Fruit fly (Drosophila melanogaster) whole organism, embryonic: ENCODE results near the gene phtm.
A peak's percentile ranks its signal among the peaks of the same experiment; 100 is the strongest.

Experiments used
- B-H1 ChIP-seq: fragments of 200-800 bp; sonication (Bioruptor generic); IDR thresholded peaks from 3 replicates; pipeline ENCODE4 v1.3.6; 2022; ENCODE audit warnings: missing biosample characterization, missing genetic modification characterization
- CG10654 ChIP-seq: fragments of 200-800 bp; sonication (Bioruptor generic); optimal IDR thresholded peaks from 2 replicates; lab custom pipeline; 2016; ENCODE audit warnings: missing biosample characterization, missing genetic modification characterization
- CG12391 ChIP-seq: fragments of 200-800 bp; sonication (Bioruptor generic); optimal IDR thresholded peaks from 3 replicates; lab custom pipeline; 2018; ENCODE audit warnings: missing biosample characterization, mild to moderate bottlenecking, missing genetic modification characterization, moderate library complexity
- CG14860 ChIP-seq: fragments of 200-800 bp; sonication (Bioruptor generic); IDR thresholded peaks from 3 replicates; pipeline ENCODE4 v1.3.6; 2022; ENCODE audit warnings: missing biosample characterization, missing genetic modification characterization; ENCODE audit not compliant: partially characterized antibody
- CG15514 ChIP-seq: fragments of 200-800 bp; sonication (Bioruptor generic); optimal IDR thresholded peaks from 3 replicates; lab custom pipeline; 2017; ENCODE audit warnings: missing biosample characterization, missing genetic modification characterization, mild to moderate bottlenecking, moderate library complexity, missing genetic modification reagents
- CG17612 ChIP-seq: fragments of 200-800 bp; sonication (Bioruptor generic); IDR thresholded peaks from 2 replicates; pipeline ENCODE4 v1.3.6; 2022; ENCODE audit warnings: missing biosample characterization, missing genetic modification characterization
- CG32767 ChIP-seq: fragments of 200-800 bp; sonication (Bioruptor generic); IDR thresholded peaks from 2 replicates; pipeline ENCODE4 v1.3.6; 2022; ENCODE audit warnings: missing biosample characterization, missing genetic modification characterization
- CG3281 ChIP-seq: fragments of 200-800 bp; sonication (Bioruptor generic); optimal IDR thresholded peaks from 3 replicates; lab custom pipeline; 2017; ENCODE audit warnings: missing biosample characterization, mild to moderate bottlenecking, missing genetic modification characterization
- CG3407 ChIP-seq: fragments of 200-800 bp; sonication (Bioruptor generic); optimal IDR thresholded peaks from 2 replicates; lab custom pipeline; 2018; ENCODE audit warnings: missing biosample characterization, mild to moderate bottlenecking, missing genetic modification characterization
- CG4730 ChIP-seq: fragments of 200-800 bp; sonication (Bioruptor generic); IDR thresholded peaks from 2 replicates; pipeline ENCODE4 v1.3.6; 2022; ENCODE audit warnings: missing biosample characterization, missing genetic modification characterization
- CG6272 ChIP-seq: fragments of 200-800 bp; sonication (Bioruptor generic); IDR thresholded peaks from 2 replicates; pipeline ENCODE4 v1.3.6; 2022; ENCODE audit warnings: missing biosample characterization, missing genetic modification characterization
- CG6689 ChIP-seq: fragments of 200-800 bp; sonication (Bioruptor generic); IDR thresholded peaks from 2 replicates; pipeline ENCODE4 v1.3.6; 2022; ENCODE audit warnings: missing biosample characterization, missing genetic modification characterization
- CG6813 ChIP-seq: fragments of 200-800 bp; sonication (Bioruptor generic); optimal IDR thresholded peaks from 2 replicates; lab custom pipeline; 2017; ENCODE audit warnings: missing biosample characterization, missing genetic modification characterization, mild to moderate bottlenecking, moderate library complexity, missing genetic modification reagents
- CG7372 ChIP-seq: fragments of 200-800 bp; sonication (Bioruptor generic); IDR thresholded peaks from 2 replicates; pipeline ENCODE4 v1.3.6; 2022; ENCODE audit warnings: missing biosample characterization, missing genetic modification characterization
- CG7745 ChIP-seq: fragments of 200-800 bp; sonication (Bioruptor generic); optimal IDR thresholded peaks from 2 replicates; lab custom pipeline; 2018; ENCODE audit warnings: missing biosample characterization, mild to moderate bottlenecking, missing genetic modification characterization, moderate library complexity
- CG7839 ChIP-seq: fragments of 200-800 bp; sonication (Bioruptor generic); optimal IDR thresholded peaks from 3 replicates; lab custom pipeline; 2018; ENCODE audit warnings: missing biosample characterization, mild to moderate bottlenecking, missing genetic modification characterization, moderate library complexity
- CG7963 ChIP-seq: fragments of 200-800 bp; sonication (Bioruptor generic); IDR thresholded peaks from 3 replicates; pipeline ENCODE4 v1.3.6; 2022; ENCODE audit warnings: missing biosample characterization, missing genetic modification characterization; ENCODE audit not compliant: partially characterized antibody
- CG8924 ChIP-seq: fragments of 200-800 bp; optimal IDR thresholded peaks from 3 replicates; lab custom pipeline; 2019; ENCODE audit warnings: missing biosample characterization, mild to moderate bottlenecking, missing genetic modification characterization, moderate library complexity
- CG9609 ChIP-seq: fragments of 200-800 bp; sonication (Bioruptor generic); optimal IDR thresholded peaks from 3 replicates; lab custom pipeline; 2016; ENCODE audit warnings: missing biosample characterization, missing genetic modification characterization
- CG9797 ChIP-seq: fragments of 200-800 bp; sonication (Bioruptor generic); optimal IDR thresholded peaks from 3 replicates; lab custom pipeline; 2018; ENCODE audit warnings: missing biosample characterization, mild to moderate bottlenecking, missing genetic modification characterization
- CTCF ChIP-seq: fragments of 200-800 bp; sonication (Bioruptor generic); optimal IDR thresholded peaks from 2 replicates; lab custom pipeline; 2017; ENCODE audit warnings: missing biosample characterization, mild to moderate bottlenecking, missing genetic modification characterization, moderate library complexity
- Deaf1 ChIP-seq: fragments of 200-800 bp; optimal IDR thresholded peaks from 3 replicates; lab custom pipeline; 2019; ENCODE audit warnings: missing biosample characterization, mild to moderate bottlenecking, missing genetic modification characterization, moderate library complexity
- Hmr ChIP-seq: fragments of 200-800 bp; sonication (Bioruptor generic); optimal IDR thresholded peaks from 3 replicates; lab custom pipeline; 2017; ENCODE audit warnings: mild to moderate bottlenecking, missing biosample characterization, missing genetic modification reagents, missing genetic modification characterization
- Hr78 ChIP-seq, 2 experiments: fragments of 200-800 bp in 1 of 2; fragments of >200 bp in 1 of 2; sonication (Bioruptor generic) in 1 of 2; optimal IDR thresholded peaks; 2 replicates each; lab custom pipeline; 2017 to 2019; ENCODE audit warnings: missing biosample characterization in 2 of 2, missing genetic modification characterization in 2 of 2, mild to moderate bottlenecking in 1 of 2, moderate library complexity in 1 of 2
- MESR4 ChIP-seq: fragments of 200-800 bp; sonication (Bioruptor generic); optimal IDR thresholded peaks from 2 replicates; lab custom pipeline; 2018; ENCODE audit warnings: missing biosample characterization, mild to moderate bottlenecking, missing genetic modification characterization, moderate library complexity
- NFAT ChIP-seq: fragments of 200-800 bp; sonication (Bioruptor generic); IDR thresholded peaks from 2 replicates; pipeline ENCODE4 v1.3.6; 2022; ENCODE audit warnings: missing biosample characterization, missing genetic modification characterization
- NfI ChIP-seq: fragments of 200-800 bp; sonication (Bioruptor generic); optimal IDR thresholded peaks from 3 replicates; lab custom pipeline; 2018; ENCODE audit warnings: missing biosample characterization, mild to moderate bottlenecking, missing genetic modification characterization, moderate library complexity
- Ravus ChIP-seq: fragments of 200-800 bp; sonication (Bioruptor generic); IDR thresholded peaks from 2 replicates; pipeline ENCODE4 v1.3.6; 2022; ENCODE audit warnings: missing biosample characterization, missing genetic modification characterization
- YL-1 ChIP-seq: fragments of 200-800 bp; sonication (Bioruptor generic); optimal IDR thresholded peaks from 3 replicates; lab custom pipeline; 2017; ENCODE audit warnings: missing biosample characterization, mild to moderate bottlenecking, missing genetic modification characterization
- ash1 ChIP-seq: fragments of 200-800 bp; sonication (Bioruptor generic); optimal IDR thresholded peaks from 2 replicates; lab custom pipeline; 2018; ENCODE audit warnings: missing biosample characterization, mild to moderate bottlenecking, missing genetic modification characterization
- crp ChIP-seq, 2 experiments: fragments of 200-800 bp; sonication (Bioruptor generic); optimal IDR thresholded peaks; 2 replicates in 1 of 2; 3 replicates in 1 of 2; lab custom pipeline; 2017; ENCODE audit warnings: missing biosample characterization in 2 of 2, missing genetic modification characterization in 2 of 2, mild to moderate bottlenecking in 1 of 2, moderate library complexity in 1 of 2
- en ChIP-seq: fragments of 200-800 bp; sonication (Bioruptor generic); optimal IDR thresholded peaks from 2 replicates; lab custom pipeline; 2016; ENCODE audit warnings: missing biosample characterization, missing genetic modification characterization
- fu2 ChIP-seq: fragments of 200-800 bp; sonication (Bioruptor generic); optimal IDR thresholded peaks from 2 replicates; lab custom pipeline; 2016; ENCODE audit warnings: missing biosample characterization, missing genetic modification characterization
- grn ChIP-seq: fragments of 200-800 bp; sonication (Bioruptor generic); optimal IDR thresholded peaks from 3 replicates; lab custom pipeline; 2017; ENCODE audit warnings: missing biosample characterization, missing genetic modification characterization
- klu ChIP-seq: fragments of 200-800 bp; sonication (Bioruptor generic); IDR thresholded peaks from 2 replicates; pipeline ENCODE4 v1.3.6; 2022; ENCODE audit warnings: missing biosample characterization, missing genetic modification characterization
- lov ChIP-seq, 2 experiments: fragments of 200-800 bp in 1 of 2; fragments of >200 bp in 1 of 2; sonication (Bioruptor generic) in 1 of 2; IDR thresholded peaks in 1 of 2; optimal IDR thresholded peaks in 1 of 2; 2 replicates in 1 of 2; 3 replicates in 1 of 2; pipeline versions ENCODE4 v1.3.6 to Lab custom; 2017 to 2022; ENCODE audit warnings: missing biosample characterization in 1 of 2, missing genetic modification characterization in 1 of 2
- mirr ChIP-seq: fragments of 200-800 bp; sonication (Bioruptor generic); optimal IDR thresholded peaks from 3 replicates; lab custom pipeline; 2018; ENCODE audit warnings: missing biosample characterization, mild to moderate bottlenecking, missing genetic modification characterization
- nmo ChIP-seq: fragments of 200-800 bp; sonication (Bioruptor generic); optimal IDR thresholded peaks from 2 replicates; lab custom pipeline; 2018; ENCODE audit warnings: missing biosample characterization, mild to moderate bottlenecking, missing genetic modification characterization, moderate library complexity
- otp ChIP-seq: fragments of 200-800 bp; sonication (Bioruptor generic); IDR thresholded peaks from 3 replicates; pipeline ENCODE4, ENCODE4 v1.3.6; 2022; ENCODE audit warnings: missing biosample characterization, missing genetic modification characterization
- pan ChIP-seq, 4 experiments: fragments of >200 bp in 3 of 4; fragments of 200-800 bp in 1 of 4; sonication (Bioruptor generic) in 1 of 4; optimal IDR thresholded peaks in 3 of 4; IDR thresholded peaks in 1 of 4; 2 replicates each; pipeline versions ENCODE4 v1.3.6 to Lab custom; 2017 to 2022; ENCODE audit warnings: missing biosample characterization in 2 of 4, missing genetic modification characterization in 2 of 4, mixed read lengths in 1 of 4
- phol ChIP-seq: fragments of 200-800 bp; sonication (Bioruptor generic); optimal IDR thresholded peaks from 3 replicates; lab custom pipeline; 2018; ENCODE audit warnings: missing biosample characterization, mild to moderate bottlenecking, missing genetic modification characterization, moderate library complexity
- sens-2 ChIP-seq: fragments of 200-800 bp; sonication (Bioruptor generic); IDR thresholded peaks from 2 replicates; pipeline ENCODE4 v1.3.6; 2022; ENCODE audit warnings: missing biosample characterization, missing genetic modification characterization
- seq ChIP-seq: fragments of 200-800 bp; sonication (Bioruptor generic); IDR thresholded peaks from 2 replicates; pipeline ENCODE4 v1.3.6; 2022; ENCODE audit warnings: missing biosample characterization, missing genetic modification characterization
- slou ChIP-seq: fragments of 200-800 bp; sonication (Bioruptor generic); optimal IDR thresholded peaks from 3 replicates; lab custom pipeline; 2016; ENCODE audit warnings: missing biosample characterization, missing genetic modification characterization
- sqz ChIP-seq: fragments of 200-800 bp; sonication (Bioruptor generic); optimal IDR thresholded peaks from 3 replicates; lab custom pipeline; 2018; ENCODE audit warnings: missing biosample characterization, mild to moderate bottlenecking, missing genetic modification characterization
- tap ChIP-seq: fragments of 200-800 bp; optimal IDR thresholded peaks from 3 replicates; lab custom pipeline; 2019; ENCODE audit warnings: missing biosample characterization, mild to moderate bottlenecking, missing genetic modification characterization, moderate library complexity
- ttk ChIP-seq: fragments of 200-800 bp; sonication (Bioruptor generic); IDR thresholded peaks from 2 replicates; pipeline ENCODE4 v2.1.2; 2022; ENCODE audit warnings: missing biosample characterization, missing genetic modification characterization
- wor ChIP-seq: fragments of 200-800 bp; sonication (Bioruptor generic); IDR thresholded peaks from 2 replicates; pipeline ENCODE4 v1.3.6; 2022; ENCODE audit warnings: missing biosample characterization, missing genetic modification characterization
- z ChIP-seq: fragments of 200-800 bp; sonication (Bioruptor generic); IDR thresholded peaks from 3 replicates; pipeline ENCODE4 v1.3.6; 2022; ENCODE audit warnings: missing biosample characterization, missing genetic modification characterization

The phtm gene

dm6 chrX:18669811-18670477, 15.6 kb upstream of the phtm start (continued):
- TF ChIP-seq CG17612 (GFP tag; lab: Robert Waterston, UW) (no peak), seq (GFP tag; lab: Robert Waterston, UW) (0 out of 2 replicates have a peak, but pooled peaks have one; percentile 19), CG3407 (GFP tag; lab: Kevin White, UChicago) (no peak), CG32767 (GFP tag; lab: Robert Waterston, UW) (no peak), CG6272 (GFP tag; lab: Robert Waterston, UW) (no peak), z (no peak), CG15514 (GFP tag; lab: Kevin White, UChicago) (no peak), crp (GFP tag; optimal IDR thresholded peaks at IDR 0.05; lab: Kevin White, UChicago) (no peak), CG7372 (GFP tag; lab: Robert Waterston, UW) (0 out of 2 replicates have a peak, but pooled peaks have one; percentile 11), pan (optimal IDR thresholded peaks at IDR 0.05; lab: Kevin White, UChicago) (no peak), pan (GFP tag; optimal IDR thresholded peaks at IDR 0.05 in 1 of 2, IDR thresholded peaks at IDR 0.05 in 1 of 2) (no peak), ash1 (GFP tag; lab: Kevin White, UChicago) (no peak), otp (no peak), Hr78 (GFP tag; optimal IDR thresholded peaks at IDR 0.05; lab: Kevin White, UChicago) (peak in 1 of 2 experiments; percentile 58), sqz (GFP tag; lab: Kevin White, UChicago) (no peak), CG8924 (tag; lab: Kevin White, UChicago) (no peak), MESR4 (GFP tag; lab: Kevin White, UChicago) (no peak), CG7745 (tag; lab: Kevin White, UChicago) (no peak), YL-1 (GFP tag; lab: Kevin White, UChicago) (no peak), Ravus (GFP tag; lab: Robert Waterston, UW) (no peak), NFAT (GFP tag; lab: Robert Waterston, UW) (no peak), CG9609 (GFP tag; lab: Kevin White, UChicago) (no peak), CG6813 (no peak), tap (tag; lab: Kevin White, UChicago) (no peak), en (no peak), wor (no peak), CG12391 (tag; lab: Kevin White, UChicago) (peak; percentile 4), CG10654 (GFP tag; lab: Kevin White, UChicago) (no peak), CG6689 (peak; percentile 69), CG14860 (no peak), B-H1 (GFP tag; lab: Robert Waterston, UW) (no peak), ttk (0 out of 2 replicates have a peak, but pooled peaks have one; percentile 13), CG4730 (no peak), slou (GFP tag; lab: Kevin White, UChicago) (no peak), grn (peak; percentile 20), NfI (GFP tag; lab: Kevin White, UChicago) (no peak), sens-2 (GFP tag; lab: Robert Waterston, UW) (no peak), Hmr (GFP tag; lab: Kevin White, UChicago) (no peak), CG7839 (tag; lab: Kevin White, UChicago) (peak; percentile 58), CG7963 (GFP tag; lab: Robert Waterston, UW) (no peak), CG9797 (GFP tag; lab: Kevin White, UChicago) (no peak), fu2 (GFP tag; lab: Kevin White, UChicago) (no peak), CTCF (no peak), phol (tag; lab: Kevin White, UChicago) (peak; percentile 43), lov (optimal IDR thresholded peaks at IDR 0.05; lab: Kevin White, UChicago) (no peak), lov (GFP tag; IDR thresholded peaks at IDR 0.05; lab: Robert Waterston, UW) (no peak), Deaf1 (tag; lab: Kevin White, UChicago) (no peak), mirr (no peak), nmo (GFP tag; lab: Kevin White, UChicago) (peak; percentile 25), CG3281 (no peak), klu (no peak)
